Worm (Caenorhabditis elegans): Measurements from ENCODE around the gene W04G3.7.

Gene W04G3.7

DNA sequence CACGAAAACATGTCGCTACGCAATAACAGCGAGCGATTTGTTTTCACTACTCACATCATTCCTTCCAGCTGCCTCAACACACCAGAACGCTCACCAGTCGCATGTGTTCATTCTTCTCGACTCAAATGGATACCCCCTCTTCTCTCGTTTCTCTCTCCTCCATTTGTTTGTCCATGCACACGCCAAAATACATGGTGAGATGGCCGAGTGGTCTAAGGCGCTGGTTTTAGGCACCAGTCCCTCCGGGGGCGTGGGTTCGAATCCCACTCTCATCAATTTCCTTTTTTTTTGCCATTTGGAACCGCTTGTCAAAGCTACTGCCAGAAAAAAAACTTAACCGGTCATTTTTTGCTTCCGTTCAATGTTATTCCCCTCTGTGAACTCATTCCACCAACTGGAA is 10.4 kb upstream of the W04G3.7 start (continued):
- TF ChIP-seq lin-11 (tag; optimal IDR thresholded peaks at IDR 0.05) (peak; percentile 53), ceh-22 (tag; optimal IDR thresholded peaks at IDR 0.05) (no peak), pha-2 (tag; optimal IDR thresholded peaks at IDR 0.05) (peak; percentile 65), odd-2 (tag; optimal IDR thresholded peaks at IDR 0.05) (no peak), ceh-19 (GFP tag; optimal IDR thresholded peaks at IDR 0.05) (peak; percentile 41), rnt-1 (tag; optimal IDR thresholded peaks at IDR 0.05) (peak; percentile 78), tbx-2 (tag; optimal IDR thresholded peaks at IDR 0.05) (peak; percentile 80), syd-9 (tag; optimal IDR thresholded peaks at IDR 0.05) (peak; percentile 59), ets-4 (tag; optimal IDR thresholded peaks at IDR 0.05) (peak; percentile 22), K02D7.2 (tag; optimal IDR thresholded peaks at IDR 0.05) (peak; percentile 35), hlh-8 (tag; optimal IDR thresholded peaks at IDR 0.05) (peak; percentile 62), F13H6.1 (tag; optimal IDR thresholded peaks at IDR 0.05) (peak; percentile 59), hlh-6 (tag; optimal IDR thresholded peaks at IDR 0.05) (peak; percentile 87), ceh-30 (tag; optimal IDR thresholded peaks at IDR 0.05) (no peak), fkh-6 (tag; optimal IDR thresholded peaks at IDR 0.05) (peak; percentile 69), unc-42 (tag; optimal IDR thresholded peaks at IDR 0.05) (peak; percentile 68), hlh-30 (tag; optimal IDR thresholded peaks at IDR 0.05; ENCODE audit: insufficient read depth) (peak; percentile 20), che-1 (tag; optimal IDR thresholded peaks at IDR 0.05) (peak; percentile 78), pros-1 (tag; optimal IDR thresholded peaks at IDR 0.05) (no peak), lim-6 (tag; optimal IDR thresholded peaks at IDR 0.05) (peak; percentile 62), Y22D7AL.16 (tag; optimal IDR thresholded peaks at IDR 0.05) (peak; percentile 19), sox-2 (GFP tag; IDR thresholded peaks at IDR 0.05) (peak; percentile 63), ama-1 (optimal IDR thresholded peaks at IDR 0.05) (no peak), sox-4 (tag; optimal IDR thresholded peaks at IDR 0.05) (peak; percentile 40), ceh-9 (tag; optimal IDR thresholded peaks at IDR 0.05) (no peak), ceh-2 (tag; optimal IDR thresholded peaks at IDR 0.05) (peak; percentile 68), nhr-232 (tag; optimal IDR thresholded peaks at IDR 0.05) (peak; percentile 71), pag-3 (tag; optimal IDR thresholded peaks at IDR 0.05; ENCODE audit: borderline replicate concordance) (no peak), ceh-34 (tag; optimal IDR thresholded peaks at IDR 0.05) (peak; percentile 75), pat-9 (tag; optimal IDR thresholded peaks at IDR 0.05) (peak; percentile 71), ceh-6 (GFP tag; optimal IDR thresholded peaks at IDR 0.05) (peak; percentile 77), zip-5 (tag; optimal IDR thresholded peaks at IDR 0.05) (no peak), pax-1 (tag; optimal IDR thresholded peaks at IDR 0.05) (no peak), gmeb-2 (tag; optimal IDR thresholded peaks at IDR 0.05) (no peak), ceh-14 (tag; optimal IDR thresholded peaks at IDR 0.05) (peak; percentile 37), fkh-10 (GFP tag; optimal IDR thresholded peaks at IDR 0.05) (peak; percentile 56), K09A11.1 (tag; optimal IDR thresholded peaks at IDR 0.05; ENCODE audit: insufficient read depth) (peak; percentile 34), hlh-13 (GFP tag; optimal IDR thresholded peaks at IDR 0.05) (peak; percentile 34), dmd-4 (tag; optimal IDR thresholded peaks at IDR 0.05; ENCODE audit: borderline replicate concordance) (peak; percentile 61), ttx-3 (tag; optimal IDR thresholded peaks at IDR 0.05) (peak; percentile 73), C08G9.2 (tag; optimal IDR thresholded peaks at IDR 0.05) (peak; percentile 64), eyg-1 (tag; optimal IDR thresholded peaks at IDR 0.05) (peak; percentile 66), fax-1 (tag; optimal IDR thresholded peaks at IDR 0.05) (peak; percentile 56), ahr-1 (tag; optimal IDR thresholded peaks at IDR 0.05) (peak; percentile 29), tbx-7 (tag; optimal IDR thresholded peaks at IDR 0.05) (peak; percentile 8)

All from whole organism, late embryonic.